Worm (Caenorhabditis elegans): ENCODE results near the gene C27F2.6.

The C27F2.6 gene

ce11 chrIII:4948631-4949030 lies 31.6 kb downstream of the C27F2.6 start (continued):
- TF ChIP-seq unc-62 (GFP tag; optimal IDR thresholded peaks at IDR 0.05 in 1 of 2) (no peak), unc-62 (tag; optimal IDR thresholded peaks at IDR 0.05) (no peak), saeg-2 (GFP tag; IDR thresholded peaks at IDR 0.05) (no peak), ztf-7 (tag; optimal IDR thresholded peaks at IDR 0.05) (no peak), nhr-77 (tag; optimal IDR thresholded peaks at IDR 0.05) (no peak), T26A8.4 (GFP tag; IDR thresholded peaks at IDR 0.05) (peak; percentile 25), nhr-237 (tag; optimal IDR thresholded peaks at IDR 0.05) (no peak), nhr-48 (tag; optimal IDR thresholded peaks at IDR 0.05) (no peak), set-16 (GFP tag; IDR thresholded peaks at IDR 0.05) (peak; percentile 81), nhr-11 (tag; optimal IDR thresholded peaks at IDR 0.05) (no peak), Y48G9A.11 (GFP tag; IDR thresholded peaks at IDR 0.05) (no peak), R02D3.7 (tag; optimal IDR thresholded peaks at IDR 0.05) (no peak), spr-1 (tag; optimal IDR thresholded peaks at IDR 0.05) (no peak), aha-1 (tag) (peak; percentile 97), ama-1 (optimal IDR thresholded peaks at IDR 0.05) (no peak), daf-8 (GFP tag; IDR thresholded peaks at IDR 0.05) (no peak), dmd-8 (GFP tag; IDR thresholded peaks at IDR 0.05) (no peak), daf-19 (GFP tag; conservative IDR thresholded peaks at IDR 0.05) (no peak), lin-38 (GFP tag; IDR thresholded peaks at IDR 0.05) (no peak), lin-13 (GFP tag; optimal IDR thresholded peaks at IDR 0.05) (no peak), nhr-28 (tag; optimal IDR thresholded peaks at IDR 0.05) (no peak), mep-1 (tag; optimal IDR thresholded peaks at IDR 0.05) (no peak), Y5F2A.4 (GFP tag; optimal IDR thresholded peaks at IDR 0.05) (no peak), nhr-10 (tag; optimal IDR thresholded peaks at IDR 0.05) (no peak), F26F4.8 (GFP tag; conservative IDR thresholded peaks at IDR 0.05) (no peak), pqm-1 (tag; optimal IDR thresholded peaks at IDR 0.05) (no peak), zip-11 (GFP tag; IDR thresholded peaks at IDR 0.05) (no peak), sdz-12 (GFP tag; optimal IDR thresholded peaks at IDR 0.05) (no peak), ceh-32 (tag; optimal IDR thresholded peaks at IDR 0.05; ENCODE audit: poor library complexity) (no peak), unc-39 (tag; optimal IDR thresholded peaks at IDR 0.05) (no peak), ceh-62 (tag; optimal IDR thresholded peaks at IDR 0.05) (no peak), arid-1 (GFP tag; conservative IDR thresholded peaks at IDR 0.05) (no peak), ceh-28 (tag; optimal IDR thresholded peaks at IDR 0.05) (no peak), duxl-1 (tag; optimal IDR thresholded peaks at IDR 0.05; ENCODE audit: poor library complexity) (no peak), ztf-11 (tag; optimal IDR thresholded peaks at IDR 0.05) (no peak)

- TF ChIP-seq egl-43 (GFP tag; IDR thresholded peaks at IDR 0.05) (peak; percentile 42; the same call in 1 of the 2 replicates), mes-2 (tag; optimal IDR thresholded peaks at IDR 0.05; ENCODE audit: poor library complexity, severe bottlenecking) (peak; percentile 37), nhr-42 (GFP tag; IDR thresholded peaks at IDR 0.05) (0 out of 2 replicates have a peak, but pooled peaks have one; percentile 27), gei-8 (GFP tag; optimal IDR thresholded peaks at IDR 0.05) (peak; percentile 11), madf-5 (GFP tag; IDR thresholded peaks at IDR 0.05) (no peak), ctbp-1 (GFP tag; IDR thresholded peaks at IDR 0.05) (0 out of 2 replicates have a peak, but pooled peaks have one; percentile 30), dve-1 (tag; optimal IDR thresholded peaks at IDR 0.05; ENCODE audit: insufficient read depth) (no peak), hmg-1.1 (GFP tag; IDR thresholded peaks at IDR 0.05) (peak; percentile 38; the same call in 1 of the 2 replicates), set-16 (GFP tag; IDR thresholded peaks at IDR 0.05) (peak; percentile 82), hlh-30 (tag; optimal IDR thresholded peaks at IDR 0.05; ENCODE audit: insufficient read depth) (peak; percentile 82), rbr-2 (tag; optimal IDR thresholded peaks at IDR 0.05) (peak; percentile 23), Y48G9A.11 (GFP tag; IDR thresholded peaks at IDR 0.05) (0 out of 2 replicates have a peak, but pooled peaks have one; percentile 10), F49E8.2 (tag; optimal IDR thresholded peaks at IDR 0.05; ENCODE audit: borderline replicate concordance) (no peak), aha-1 (tag) (peak; percentile 98), zip-11 (GFP tag; IDR thresholded peaks at IDR 0.05) (no peak), nhr-48 (tag; optimal IDR thresholded peaks at IDR 0.05) (no peak), mep-1 (tag; optimal IDR thresholded peaks at IDR 0.05) (peak; percentile 27), madf-9 (GFP tag; conservative IDR thresholded peaks at IDR 0.05) (peak; percentile 78), nhr-237 (tag; optimal IDR thresholded peaks at IDR 0.05) (no peak), mdl-1 (tag; optimal IDR thresholded peaks at IDR 0.05) (peak; percentile 11 to 34), unc-39 (tag; optimal IDR thresholded peaks at IDR 0.05) (no peak), ztf-11 (tag; optimal IDR thresholded peaks at IDR 0.05) (no peak), hlh-11 (tag; optimal IDR thresholded peaks at IDR 0.05) (peak; percentile 36), zag-1 (tag; optimal IDR thresholded peaks at IDR 0.05) (no peak)
Measured at ce11 chrIII:4947352-4947751, 32.9 kb downstream of the C27F2.6 start.
